Fruit fly (Drosophila melanogaster) whole organism, embryonic: ENCODE results near the gene Nepl7.

Experiments used
- CG10209 ChIP-seq: fragments of 200-800 bp; sonication (Bioruptor generic); optimal IDR thresholded peaks from 3 replicates; lab custom pipeline; 2017; ENCODE audit warnings: missing biosample characterization, mild to moderate bottlenecking, missing genetic modification characterization, missing genetic modification reagents
- CG10274 ChIP-seq: fragments of 200-800 bp; sonication (Bioruptor generic); optimal IDR thresholded peaks from 3 replicates; lab custom pipeline; 2017; ENCODE audit warnings: missing biosample characterization, mild to moderate bottlenecking, missing genetic modification characterization
- CG11085 ChIP-seq: fragments of 200-800 bp; sonication (Bioruptor generic); IDR thresholded peaks from 2 replicates; pipeline ENCODE4 v1.3.6; 2022; ENCODE audit warnings: missing biosample characterization, missing genetic modification characterization
- CG11456 ChIP-seq: fragments of 200-800 bp; sonication (Bioruptor generic); IDR thresholded peaks from 3 replicates; pipeline ENCODE4 v1.3.6; 2022; ENCODE audit warnings: missing biosample characterization, missing genetic modification characterization
- CG12659 ChIP-seq: fragments of 200-800 bp; sonication (Bioruptor generic); optimal IDR thresholded peaks from 3 replicates; lab custom pipeline; 2017; ENCODE audit warnings: mild to moderate bottlenecking, missing biosample characterization, missing genetic modification reagents, missing genetic modification characterization
- CG18764 ChIP-seq: fragments of 200-800 bp; sonication (Bioruptor generic); optimal IDR thresholded peaks from 3 replicates; lab custom pipeline; 2016; ENCODE audit warnings: missing biosample characterization, missing genetic modification characterization
- CG3065 ChIP-seq: fragments of 200-800 bp; sonication (Bioruptor generic); optimal IDR thresholded peaks from 2 replicates; lab custom pipeline; 2016; ENCODE audit warnings: missing biosample characterization, missing genetic modification characterization
- CG31441 ChIP-seq: fragments of 200-800 bp; sonication (Bioruptor generic); IDR thresholded peaks from 2 replicates; pipeline ENCODE4 v1.3.6; 2022; ENCODE audit warnings: missing biosample characterization, missing genetic modification characterization
- CG32767 ChIP-seq: fragments of 200-800 bp; sonication (Bioruptor generic); IDR thresholded peaks from 2 replicates; pipeline ENCODE4 v1.3.6; 2022; ENCODE audit warnings: missing biosample characterization, missing genetic modification characterization
- CG34224 ChIP-seq: fragments of 200-800 bp; sonication (Bioruptor generic); IDR thresholded peaks from 3 replicates; pipeline ENCODE4 v1.3.6; 2022; ENCODE audit warnings: missing biosample characterization, missing genetic modification characterization; ENCODE audit not compliant: partially characterized antibody
- CG3726 ChIP-seq: fragments of 200-800 bp; sonication (Bioruptor generic); IDR thresholded peaks from 3 replicates; pipeline ENCODE4, ENCODE4 v1.3.6; 2022; ENCODE audit warnings: missing biosample characterization, missing genetic modification characterization
- CG7839 ChIP-seq: fragments of 200-800 bp; sonication (Bioruptor generic); optimal IDR thresholded peaks from 3 replicates; lab custom pipeline; 2018; ENCODE audit warnings: missing biosample characterization, mild to moderate bottlenecking, missing genetic modification characterization, moderate library complexity
- CG7928 ChIP-seq: fragments of 200-800 bp; sonication (Bioruptor generic); optimal IDR thresholded peaks from 2 replicates; lab custom pipeline; 2017; ENCODE audit warnings: missing biosample characterization, mild to moderate bottlenecking, missing genetic modification characterization
- CG7963 ChIP-seq: fragments of 200-800 bp; sonication (Bioruptor generic); IDR thresholded peaks from 3 replicates; pipeline ENCODE4 v1.3.6; 2022; ENCODE audit warnings: missing biosample characterization, missing genetic modification characterization; ENCODE audit not compliant: partially characterized antibody
- CG8944 ChIP-seq: fragments of 200-800 bp; sonication (Bioruptor generic); optimal IDR thresholded peaks from 3 replicates; lab custom pipeline; 2016; ENCODE audit warnings: missing biosample characterization, missing genetic modification characterization
- CG9876 ChIP-seq: fragments of 200-800 bp; sonication (Bioruptor generic); optimal IDR thresholded peaks from 2 replicates; lab custom pipeline; 2016; ENCODE audit warnings: missing biosample characterization, missing genetic modification characterization
- Dll ChIP-seq: fragments of 200-800 bp; sonication (Bioruptor generic); IDR thresholded peaks from 4 replicates; pipeline ENCODE4 v1.3.6; 2022; ENCODE audit warnings: missing biosample characterization, missing genetic modification characterization; ENCODE audit not compliant: partially characterized antibody
- Hmr ChIP-seq: fragments of 200-800 bp; sonication (Bioruptor generic); optimal IDR thresholded peaks from 3 replicates; lab custom pipeline; 2017; ENCODE audit warnings: mild to moderate bottlenecking, missing biosample characterization, missing genetic modification reagents, missing genetic modification characterization
- MBD-R2 ChIP-seq: fragments of 200-800 bp; sonication (Bioruptor generic); IDR thresholded peaks from 2 replicates; pipeline ENCODE4 v1.3.6; 2022; ENCODE audit warnings: missing biosample characterization, missing genetic modification characterization
- MTF-1 ChIP-seq: fragments of 200-800 bp; sonication (Bioruptor generic); optimal IDR thresholded peaks from 2 replicates; lab custom pipeline; 2018; ENCODE audit warnings: missing biosample characterization, mild to moderate bottlenecking, missing genetic modification characterization, borderline replicate concordance
- Mes4 ChIP-seq: fragments of 200-800 bp; sonication (Bioruptor generic); optimal IDR thresholded peaks from 2 replicates; lab custom pipeline; 2016; ENCODE audit warnings: missing biosample characterization, missing genetic modification characterization
- Nf-YA ChIP-seq: fragments of 200-800 bp; sonication (Bioruptor generic); IDR thresholded peaks from 2 replicates; pipeline ENCODE4 v1.3.6; 2022; ENCODE audit warnings: missing biosample characterization, missing genetic modification characterization
- Nf-YC ChIP-seq: fragments of 200-800 bp; optimal IDR thresholded peaks from 3 replicates; lab custom pipeline; 2019; ENCODE audit warnings: missing biosample characterization, mild to moderate bottlenecking, missing genetic modification characterization, moderate library complexity
- NfI ChIP-seq: fragments of 200-800 bp; sonication (Bioruptor generic); optimal IDR thresholded peaks from 3 replicates; lab custom pipeline; 2018; ENCODE audit warnings: missing biosample characterization, mild to moderate bottlenecking, missing genetic modification characterization, moderate library complexity
- Side ChIP-seq: fragments of 200-800 bp; sonication (Bioruptor generic); optimal IDR thresholded peaks from 2 replicates; lab custom pipeline; 2016; ENCODE audit warnings: missing biosample characterization, missing genetic modification characterization
- Spps ChIP-seq: fragments of 200-800 bp; sonication (Bioruptor generic); optimal IDR thresholded peaks from 2 replicates; lab custom pipeline; 2018; ENCODE audit warnings: missing biosample characterization, mild to moderate bottlenecking, missing genetic modification characterization
- Tbp ChIP-seq: fragments of >200 bp; optimal IDR thresholded peaks from 2 replicates; lab custom pipeline; 2018; ENCODE audit warnings: missing biosample characterization, missing genetic modification characterization
- YL-1 ChIP-seq: fragments of 200-800 bp; sonication (Bioruptor generic); optimal IDR thresholded peaks from 3 replicates; lab custom pipeline; 2017; ENCODE audit warnings: missing biosample characterization, mild to moderate bottlenecking, missing genetic modification characterization
- br ChIP-seq: fragments of >200 bp; optimal IDR thresholded peaks from 2 replicates; lab custom pipeline; 2017
- cas ChIP-seq: fragments of 200-800 bp; sonication (Bioruptor generic); IDR thresholded peaks from 2 replicates; pipeline ENCODE4 v1.3.6; 2022; ENCODE audit warnings: missing biosample characterization, missing genetic modification characterization
- chm ChIP-seq: fragments of 200-800 bp; sonication (Bioruptor generic); IDR thresholded peaks from 2 replicates; pipeline ENCODE4 v1.3.6; 2022; ENCODE audit warnings: missing biosample characterization, missing genetic modification characterization
- crol ChIP-seq: fragments of 200-800 bp; sonication (Bioruptor generic); IDR thresholded peaks from 2 replicates; pipeline ENCODE4 v1.3.6; 2022; ENCODE audit warnings: missing biosample characterization, missing genetic modification characterization
- dmrt99B ChIP-seq: fragments of 200-800 bp; sonication (Bioruptor generic); optimal IDR thresholded peaks from 2 replicates; lab custom pipeline; 2018; ENCODE audit warnings: missing biosample characterization, mild to moderate bottlenecking, missing genetic modification characterization, moderate library complexity
- dysf ChIP-seq: fragments of 200-800 bp; sonication (Bioruptor generic); IDR thresholded peaks from 3 replicates; pipeline ENCODE4 v1.3.6; 2022; ENCODE audit warnings: missing biosample characterization, missing genetic modification characterization
- gsb-n ChIP-seq: fragments of 200-800 bp; sonication (Bioruptor generic); optimal IDR thresholded peaks from 3 replicates; lab custom pipeline; 2018; ENCODE audit warnings: missing biosample characterization, mild to moderate bottlenecking, missing genetic modification characterization
- kni ChIP-seq: fragments of 200-800 bp; sonication (Bioruptor generic); optimal IDR thresholded peaks from 3 replicates; lab custom pipeline; 2017; ENCODE audit warnings: mild to moderate bottlenecking, missing biosample characterization, missing genetic modification reagents, missing genetic modification characterization
- knrl ChIP-seq: fragments of 200-800 bp; sonication (Bioruptor generic); IDR thresholded peaks from 3 replicates; pipeline ENCODE4 v1.3.6; 2022; ENCODE audit warnings: missing biosample characterization, missing genetic modification characterization; ENCODE audit not compliant: partially characterized antibody
- lola ChIP-seq, 3 experiments: fragments of >200 bp in 2 of 3; fragments of 200-800 bp in 1 of 3; sonication (Bioruptor generic) in 1 of 3; optimal IDR thresholded peaks; 2 replicates each; lab custom pipeline; 2017 to 2019; ENCODE audit warnings: missing biosample characterization in 3 of 3, missing genetic modification characterization in 3 of 3, mild to moderate bottlenecking in 1 of 3, moderate library complexity in 1 of 3
- nmo ChIP-seq: fragments of 200-800 bp; sonication (Bioruptor generic); optimal IDR thresholded peaks from 2 replicates; lab custom pipeline; 2018; ENCODE audit warnings: missing biosample characterization, mild to moderate bottlenecking, missing genetic modification characterization, moderate library complexity
- odd ChIP-seq: fragments of 200-800 bp; sonication (Bioruptor generic); optimal IDR thresholded peaks from 2 replicates; lab custom pipeline; 2017; ENCODE audit warnings: missing biosample characterization, mild to moderate bottlenecking, missing genetic modification characterization
- onecut ChIP-seq: fragments of 200-800 bp; sonication (Bioruptor generic); IDR thresholded peaks from 2 replicates; pipeline ENCODE4 v1.3.6; 2022; ENCODE audit warnings: missing biosample characterization, missing genetic modification characterization
- sens ChIP-seq: fragments of 200-800 bp; sonication (Bioruptor generic); peaks from one replicate; lab custom pipeline; 2016; ENCODE audit warnings: missing biosample characterization, missing genetic modification characterization
- slbo ChIP-seq: fragments of 200-800 bp; sonication (Bioruptor generic); IDR thresholded peaks from 2 replicates; pipeline ENCODE4 v1.3.6; 2022; ENCODE audit warnings: missing biosample characterization, missing genetic modification characterization
- toy ChIP-seq: fragments of 200-800 bp; sonication (Bioruptor generic); IDR thresholded peaks from 2 replicates; pipeline ENCODE4 v1.3.6; 2022; ENCODE audit warnings: missing biosample characterization, missing genetic modification characterization
- unc-4 ChIP-seq: fragments of 200-800 bp; sonication (Bioruptor generic); IDR thresholded peaks from 2 replicates; pipeline ENCODE4 v1.3.6; 2022; ENCODE audit warnings: missing biosample characterization, missing genetic modification characterization; ENCODE audit not compliant: partially characterized antibody
- yki ChIP-seq: fragments of >200 bp; optimal IDR thresholded peaks from 3 replicates; lab custom pipeline; 2018
- zen ChIP-seq: fragments of 200-800 bp; sonication (Bioruptor generic); optimal IDR thresholded peaks from 3 replicates; lab custom pipeline; 2018; ENCODE audit warnings: missing biosample characterization, mild to moderate bottlenecking, missing genetic modification characterization, moderate library complexity
- zen2 ChIP-seq: fragments of 200-800 bp; sonication (Bioruptor generic); IDR thresholded peaks from 3 replicates; pipeline ENCODE4 v1.3.6; 2022; ENCODE audit warnings: missing biosample characterization, missing genetic modification characterization; ENCODE audit not compliant: partially characterized antibody
- zf30C ChIP-seq: fragments of 200-800 bp; sonication (Bioruptor generic); optimal IDR thresholded peaks from 3 replicates; lab custom pipeline; 2018; ENCODE audit warnings: missing biosample characterization, mild to moderate bottlenecking, missing genetic modification characterization
- zfh1 ChIP-seq: fragments of 200-800 bp; sonication (Bioruptor generic); IDR thresholded peaks from 3 replicates; pipeline ENCODE4 v1.3.6; 2022; ENCODE audit warnings: missing biosample characterization, missing genetic modification characterization

Nepl7 gene

DNA sequence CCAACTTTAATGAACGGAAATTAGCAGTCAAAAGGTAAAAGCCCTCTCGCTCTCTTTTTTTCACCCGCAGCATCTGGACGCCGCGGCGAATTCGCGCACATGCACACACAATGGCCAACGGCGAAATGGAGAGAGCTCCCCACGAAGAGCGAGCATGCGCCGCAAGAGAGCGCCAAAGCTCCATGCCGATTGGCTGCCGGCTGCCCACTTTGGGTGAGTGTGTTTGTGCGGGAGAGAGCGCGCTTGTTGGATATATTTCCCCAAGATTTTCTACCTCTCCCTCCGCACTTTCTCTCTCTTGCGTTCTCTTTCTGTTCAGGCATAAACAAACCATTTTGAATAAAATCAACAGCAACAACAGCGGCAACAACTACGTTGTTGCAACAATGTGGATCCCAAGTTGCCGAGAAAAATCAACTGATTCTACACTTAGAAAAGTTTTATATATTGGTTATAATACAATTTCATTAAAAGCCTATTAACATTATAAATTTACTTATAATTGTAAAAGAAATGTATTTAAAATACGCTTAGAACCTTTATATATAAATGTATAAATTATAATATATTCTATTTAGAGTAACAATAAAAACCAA, 13.7 kb downstream of the Nepl7 start (continued):
- TF ChIP-seq MBD-R2 (no peak), yki (peak; percentile 61), Side (no peak), CG7839 (tag; lab: Kevin White, UChicago) (peak; percentile 23), CG31441 (peak; percentile 40; the same call in 1 of the 2 replicates), zen (tag; lab: Kevin White, UChicago) (no peak), Dll (GFP tag; lab: Robert Waterston, UW) (peak; percentile 38; the same call in 1 of the 4 replicates), dysf (GFP tag; lab: Robert Waterston, UW) (no peak), Nf-YA (GFP tag; lab: Robert Waterston, UW) (peak; percentile 83), lola (GFP tag; optimal IDR thresholded peaks at IDR 0.05; lab: Kevin White, UChicago) (peak in 1 of 3 experiments; percentile 1), onecut (no peak), odd (no peak), chm (GFP tag; lab: Robert Waterston, UW) (peak; percentile 7; the same call in 1 of the 2 replicates), toy (GFP tag; lab: Robert Waterston, UW) (no peak), Tbp (GFP tag; lab: Kevin White, UChicago) (no peak), gsb-n (tag; lab: Kevin White, UChicago) (peak; percentile 16), kni (no peak), slbo (GFP tag; lab: Robert Waterston, UW) (no peak), zen2 (peak; percentile 87), CG7928 (GFP tag; lab: Kevin White, UChicago) (no peak), sens (peak; percentile 40), CG10209 (GFP tag; lab: Kevin White, UChicago) (no peak), CG34224 (GFP tag; lab: Robert Waterston, UW) (peak; percentile 51), dmrt99B (tag; lab: Kevin White, UChicago) (peak; percentile 4), br (lab: Kevin White, UChicago) (no peak), crol (peak; percentile 78)
- TF ChIP-seq, all 482 proteins: peak for 29

DNA sequence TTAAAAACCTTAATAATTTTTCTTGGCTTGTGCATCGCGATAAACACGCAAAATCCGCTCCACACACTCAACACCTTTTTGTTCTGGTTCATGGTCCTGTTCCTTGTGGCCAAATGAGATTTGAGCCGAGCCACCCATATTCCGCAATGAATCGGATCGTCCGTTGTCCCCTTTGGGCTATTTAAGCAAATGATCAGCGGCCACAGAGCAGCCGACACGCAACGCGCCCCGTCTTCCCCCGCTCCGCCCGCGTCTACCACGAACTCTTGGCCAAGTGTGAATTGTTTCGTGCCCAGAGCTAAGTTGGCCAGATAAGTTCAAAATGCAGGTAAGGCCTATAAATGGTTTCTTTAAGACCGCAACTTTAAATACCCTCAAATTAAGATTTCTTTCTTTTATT, 18.5 kb downstream of the Nepl7 start:
- no peak for TF ChIP-seq Spps (tag; lab: Kevin White, UChicago)
- no peak for TF ChIP-seq Hmr
- TF ChIP-seq CG10274 (GFP tag; lab: Kevin White, UChicago) = no peak
- TF ChIP-seq YL-1 (GFP tag; lab: Kevin White, UChicago) = no peak
- TF ChIP-seq zfh1 (GFP tag; lab: Robert Waterston, UW) = no peak
- no peak for TF ChIP-seq NfI (GFP tag; lab: Kevin White, UChicago)
- no peak for TF ChIP-seq CG18764 (GFP tag; lab: Kevin White, UChicago)
- no peak for TF ChIP-seq unc-4 (GFP tag; lab: Robert Waterston, UW)
- TF ChIP-seq CG11456 (GFP tag; lab: Robert Waterston, UW) = no peak

DNA sequence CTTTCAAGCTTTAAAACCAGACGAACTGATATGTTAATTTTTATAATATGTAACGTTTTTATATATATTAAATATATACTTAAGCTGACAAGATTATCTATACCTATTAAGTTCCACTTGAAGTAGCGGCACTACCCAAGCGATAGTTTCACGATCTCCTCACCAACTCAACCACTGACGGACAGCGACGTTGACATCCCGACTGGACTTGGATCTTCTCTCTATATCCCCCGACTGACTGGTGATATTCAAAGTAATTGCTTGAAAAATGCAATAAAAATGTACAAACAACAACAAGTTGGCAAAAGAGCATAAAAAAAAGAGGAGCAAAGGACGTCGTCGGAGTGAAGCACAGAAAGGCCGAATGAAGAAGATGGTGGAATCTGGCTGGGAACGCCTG, 23.3 kb downstream of the Nepl7 start, which contains the start of gene Ref2:
TSS of gene Ref2 (minus strand) at position 101 of the 400 bp plus-strand sequence.
- TF ChIP-seq MTF-1 (no peak), CG3726 (GFP tag; lab: Robert Waterston, UW) (no peak), CG7963 (GFP tag; lab: Robert Waterston, UW) (no peak), CG8944 (GFP tag; lab: Kevin White, UChicago) (no peak), knrl (no peak), cas (GFP tag; lab: Robert Waterston, UW) (no peak), zf30C (GFP tag; lab: Kevin White, UChicago) (no peak), CG11085 (GFP tag; lab: Robert Waterston, UW) (no peak), CG9876 (no peak), CG12659 (GFP tag; lab: Kevin White, UChicago) (no peak), Mes4 (GFP tag; lab: Kevin White, UChicago) (no peak), Nf-YC (tag; lab: Kevin White, UChicago) (no peak), CG3065 (GFP tag; lab: Kevin White, UChicago) (no peak), nmo (no peak), CG32767 (GFP tag; lab: Robert Waterston, UW) (no peak)
